Worm (Caenorhabditis elegans): Measurements from ENCODE around the gene F25H9.6.

DNA sequence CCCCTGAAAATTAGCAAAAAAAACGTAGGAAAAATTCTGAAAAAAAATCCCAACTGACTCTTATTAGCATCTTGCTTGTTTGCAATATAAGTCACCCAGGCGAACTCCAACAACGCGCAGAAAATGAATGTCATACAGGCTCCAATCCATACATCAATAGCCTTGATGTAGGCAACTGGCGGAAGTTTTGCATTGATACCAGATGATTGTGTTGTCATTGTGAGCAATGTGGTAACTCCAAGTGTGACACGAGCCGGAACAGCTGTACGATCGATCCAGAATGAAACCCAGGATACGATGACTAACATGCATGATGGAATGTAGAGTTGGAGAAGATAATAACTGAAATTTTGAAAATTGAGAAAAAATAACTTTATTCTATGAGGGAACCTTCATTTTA is 31.1 kb upstream of the F25H9.6 start:
- TF ChIP-seq klf-2 (GFP tag; conservative IDR thresholded peaks at IDR 0.05) (no peak), med-1 (GFP tag; optimal IDR thresholded peaks at IDR 0.05; ENCODE audit: insufficient read depth) (no peak), flt-1 (GFP tag; IDR thresholded peaks at IDR 0.05) (no peak), T22C8.4 (GFP tag; IDR thresholded peaks at IDR 0.05) (no peak), cog-1 (tag; optimal IDR thresholded peaks at IDR 0.05) (no peak), tab-1 (GFP tag; IDR thresholded peaks at IDR 0.05) (no peak), ztf-29 (GFP tag; IDR thresholded peaks at IDR 0.05) (no peak), ref-1 (GFP tag; conservative IDR thresholded peaks at IDR 0.05) (no peak), ztf-23 (GFP tag; IDR thresholded peaks at IDR 0.05) (no peak)
